Worm (Caenorhabditis elegans) whole organism, dauer: Measurements from ENCODE around the gene glrx-5.

ENCODE experiments used
- unc-62 ChIP-seq: sonication (generic microtip); optimal IDR thresholded peaks from 2 replicates; lab custom pipeline; 2017; ENCODE audit warnings: missing biosample characterization, missing genetic modification reagents, missing genetic modification characterization

The glrx-5 gene

DNA sequence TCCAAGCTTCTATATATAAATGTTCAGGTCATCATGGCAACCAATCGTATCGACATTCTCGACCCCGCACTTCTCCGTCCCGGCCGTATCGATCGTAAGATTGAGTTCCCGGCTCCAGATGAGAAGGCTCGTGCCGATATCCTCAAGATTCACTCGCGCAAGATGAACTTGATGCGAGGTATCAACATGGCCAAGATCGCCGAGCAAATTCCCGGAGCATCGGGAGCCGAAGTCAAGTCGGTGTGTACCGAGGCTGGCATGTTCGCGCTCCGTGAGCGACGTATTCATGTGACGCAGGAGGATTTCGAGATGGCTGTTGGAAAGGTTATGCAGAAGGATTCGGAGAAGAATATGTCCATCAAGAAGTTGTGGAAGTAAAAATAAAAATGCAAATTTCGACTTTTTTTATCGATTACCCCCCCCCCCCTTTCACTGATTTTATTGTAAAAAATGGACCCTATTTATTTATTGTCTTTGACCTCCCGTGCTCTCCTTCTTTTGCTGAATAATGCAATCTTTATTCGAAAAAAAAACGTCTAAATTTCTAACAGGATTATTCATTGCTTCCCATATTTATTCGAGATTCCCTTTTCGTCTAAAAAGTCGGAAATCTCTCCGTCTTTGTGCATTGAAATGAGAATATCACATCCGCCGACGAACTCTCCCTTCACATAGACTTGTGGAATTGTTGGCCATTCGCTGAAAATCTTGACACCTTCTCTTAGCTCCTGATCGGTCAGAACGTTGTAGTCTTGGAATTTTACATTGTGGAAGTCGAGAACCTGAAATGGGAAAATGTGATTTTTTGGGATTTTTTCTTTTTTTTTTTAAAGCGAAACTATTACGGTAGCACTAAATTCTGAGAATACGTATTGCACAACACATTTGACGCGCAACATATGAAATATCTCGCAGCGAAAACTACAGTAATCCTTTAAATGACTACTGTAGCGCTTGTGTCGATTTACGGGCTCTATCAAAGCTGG lies 1.3 kb downstream of the glrx-5 start:
- no peak for TF ChIP-seq unc-62

DNA sequence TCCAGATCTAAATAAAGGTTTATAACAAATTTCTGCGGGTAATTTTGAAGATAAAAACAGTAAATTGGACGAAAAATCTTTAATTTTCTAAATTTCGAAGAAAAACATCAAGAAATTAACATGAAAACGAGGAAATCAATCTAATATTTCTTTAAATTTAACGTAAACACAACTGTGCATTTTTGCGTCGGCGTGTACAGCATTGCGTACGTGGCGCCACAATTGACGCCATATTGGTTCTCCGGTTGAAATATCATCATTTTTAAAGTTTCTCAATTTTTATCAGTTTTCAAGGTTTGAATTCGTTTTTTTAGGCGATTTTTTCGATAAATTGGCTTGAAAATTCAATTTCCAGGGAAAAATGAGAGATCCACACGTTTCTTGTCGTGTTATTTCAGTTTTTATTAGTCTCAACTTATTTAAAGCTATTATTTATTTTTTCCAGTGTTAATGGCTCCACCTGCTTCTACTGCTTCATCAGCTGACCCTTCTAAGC lies 3.6 kb downstream of the glrx-5 start, which contains the start of gene rpt-6:
Gene rpt-6 (plus strand): TSS at position 446 of the 496 bp plus-strand sequence.
- no peak for TF ChIP-seq unc-62

- TF ChIP-seq unc-62 = no peak
Measured at ce11 chrIII:12369476-12369875, 4.2 kb downstream of the glrx-5 start.

ce11 chrIII:12368462-12369306 lies 5.0 kb downstream of the glrx-5 start, which contains the start of gene his-72:
his-72 (minus strand) TSS chrIII:12369050.
- TF ChIP-seq unc-62 = no peak

DNA sequence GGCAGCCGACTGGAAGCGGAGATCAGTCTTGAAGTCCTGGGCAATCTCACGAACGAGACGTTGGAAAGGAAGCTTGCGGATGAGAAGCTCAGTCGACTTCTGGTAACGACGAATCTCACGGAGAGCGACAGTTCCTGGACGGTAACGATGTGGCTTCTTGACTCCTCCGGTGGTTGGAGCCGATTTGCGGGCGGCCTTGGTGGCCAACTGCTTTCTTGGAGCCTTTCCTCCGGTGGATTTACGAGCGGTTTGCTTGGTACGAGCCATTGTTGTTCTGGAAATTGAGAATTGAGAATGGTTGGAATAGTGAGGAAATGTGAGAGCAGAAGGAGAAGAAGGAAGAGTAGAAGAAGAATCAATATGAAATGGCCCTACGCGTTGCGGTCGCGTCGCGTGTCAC lies 5.8 kb downstream of the glrx-5 start:
- TF ChIP-seq unc-62 = no peak

DNA sequence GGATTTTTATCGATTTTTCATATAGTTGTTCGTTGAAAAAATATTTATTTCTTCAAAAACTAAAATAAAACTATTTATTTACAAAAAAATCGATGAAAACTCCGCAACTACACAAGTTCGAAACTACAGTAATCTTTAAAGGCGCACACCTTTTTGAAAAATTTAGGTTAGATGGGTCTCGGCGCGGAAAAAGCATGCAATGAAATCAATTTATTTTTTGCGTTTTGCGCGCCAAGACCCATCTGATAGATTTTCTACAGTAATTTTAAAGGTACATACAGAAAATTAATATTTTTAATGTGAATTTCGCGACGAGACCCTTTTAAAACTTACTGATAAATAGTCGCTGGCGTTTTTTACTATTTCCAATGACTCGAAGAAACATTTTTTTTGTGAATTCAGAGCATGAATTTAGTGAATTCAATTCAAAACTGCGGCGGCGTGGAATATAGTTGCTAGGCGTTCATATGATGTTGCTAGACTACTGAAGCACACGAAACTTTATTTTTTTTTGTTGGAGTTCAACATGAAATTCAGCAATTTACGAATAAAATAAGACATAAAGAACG lies 6.6 kb downstream of the glrx-5 start, which contains the start of gene Y75B8A.33:
Gene Y75B8A.33 (minus strand): TSS at position 385 of the 569 bp plus-strand sequence.
- TF ChIP-seq unc-62 = no peak

ce11 chrIII:12359265-12359664 lies 14.4 kb downstream of the glrx-5 start, which contains the start of gene Y75B8A.34:
Y75B8A.34 (plus strand) TSS chrIII:12359565.
- TF ChIP-seq unc-62 = no peak

DNA sequence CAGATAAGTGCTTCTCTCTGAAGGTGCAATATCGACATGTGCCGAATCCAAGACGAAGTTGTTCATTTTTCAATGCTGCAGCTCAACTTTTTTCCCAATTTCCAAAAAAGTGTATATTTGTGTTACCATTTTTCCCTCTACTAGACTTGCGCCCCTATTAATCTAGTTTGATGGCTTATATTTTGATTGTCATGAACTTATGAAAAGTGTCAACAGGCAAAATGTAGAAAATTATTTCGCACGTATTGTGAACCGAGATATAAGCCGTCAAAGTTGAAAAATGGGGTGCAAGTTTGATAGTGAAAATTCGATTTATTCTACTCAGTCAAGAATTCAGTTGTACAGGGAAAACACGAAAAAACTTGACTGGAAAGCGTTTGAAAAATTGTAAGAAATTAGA lies 15.2 kb downstream of the glrx-5 start, which contains the start of gene Y75B8A.32:
Gene Y75B8A.32 (minus strand): TSS at position 101 of the 400 bp plus-strand sequence.
- no peak for TF ChIP-seq unc-62

ce11 chrIII:12356588-12356987 lies 17.1 kb downstream of the glrx-5 start:
- TF ChIP-seq unc-62 = no peak

DNA sequence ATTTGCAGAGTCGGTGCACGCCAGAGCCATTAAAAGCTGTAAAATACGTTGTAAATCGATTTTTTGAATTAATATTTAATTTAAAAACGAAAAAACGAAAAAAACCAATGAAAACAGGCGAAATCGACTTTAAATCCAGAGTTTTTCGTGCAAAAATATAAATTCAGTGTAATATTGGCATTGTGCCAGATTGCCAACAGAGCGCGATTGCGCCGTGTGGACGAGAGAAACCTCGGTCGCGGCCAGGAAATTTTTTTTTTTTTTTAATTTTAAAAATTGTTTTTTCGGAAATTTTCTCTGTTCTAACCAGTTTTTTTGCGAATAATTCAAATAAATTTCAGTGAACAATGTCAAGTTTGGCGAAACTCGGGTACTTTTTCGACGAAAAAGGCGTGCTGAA lies 22.4 kb downstream of the glrx-5 start, which contains the start of the genes pph-4.1 and Y75B8A.31:
Gene pph-4.1 (minus strand): TSS at position 36 of the 400 bp plus-strand sequence.
Gene Y75B8A.31 (plus strand): TSS at position 342 of the 400 bp plus-strand sequence.
- no peak for TF ChIP-seq unc-62

DNA sequence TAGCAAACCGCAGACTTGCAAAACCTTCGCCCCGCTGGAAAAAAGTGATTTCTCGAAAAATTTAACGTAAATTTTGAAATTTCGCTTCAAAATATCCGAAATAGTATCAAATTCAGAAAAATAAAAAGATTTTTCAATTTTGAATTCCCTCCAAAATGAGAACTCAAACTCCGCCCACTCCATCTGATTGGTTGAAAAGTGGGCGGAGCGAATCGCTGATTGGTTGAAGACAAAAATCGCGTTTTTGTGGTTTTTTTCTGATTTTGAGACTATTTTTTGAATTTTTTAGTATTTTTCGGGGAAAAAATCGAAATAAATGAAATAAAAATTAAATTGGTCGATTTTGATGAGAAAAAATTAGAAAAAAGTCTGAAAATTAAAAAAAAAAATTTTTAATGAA lies 24.6 kb downstream of the glrx-5 start:
- no peak for TF ChIP-seq unc-62

DNA sequence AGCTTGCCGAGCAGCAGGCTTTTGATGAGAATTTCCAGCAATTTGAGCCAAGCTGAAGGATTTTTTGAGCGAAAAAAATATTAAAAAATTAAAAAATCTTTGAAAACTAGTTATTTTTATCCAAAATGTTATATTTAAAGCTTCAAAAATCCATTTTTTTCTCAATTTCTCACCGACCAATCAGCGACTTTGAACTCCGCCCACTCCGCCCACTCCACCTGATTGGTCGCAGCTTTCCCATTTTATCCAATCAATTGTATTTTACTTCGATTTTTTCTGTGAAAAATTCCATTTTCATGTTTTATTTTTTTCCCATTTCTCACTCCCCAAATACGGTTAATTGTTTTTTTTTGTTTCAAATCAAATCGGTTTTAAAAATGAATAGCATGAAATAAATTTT lies 28.7 kb downstream of the glrx-5 start:
- no peak for TF ChIP-seq unc-62

ce11 chrIII:12335400-12335994 lies 38.2 kb downstream of the glrx-5 start:
- TF ChIP-seq unc-62 = no peak

DNA sequence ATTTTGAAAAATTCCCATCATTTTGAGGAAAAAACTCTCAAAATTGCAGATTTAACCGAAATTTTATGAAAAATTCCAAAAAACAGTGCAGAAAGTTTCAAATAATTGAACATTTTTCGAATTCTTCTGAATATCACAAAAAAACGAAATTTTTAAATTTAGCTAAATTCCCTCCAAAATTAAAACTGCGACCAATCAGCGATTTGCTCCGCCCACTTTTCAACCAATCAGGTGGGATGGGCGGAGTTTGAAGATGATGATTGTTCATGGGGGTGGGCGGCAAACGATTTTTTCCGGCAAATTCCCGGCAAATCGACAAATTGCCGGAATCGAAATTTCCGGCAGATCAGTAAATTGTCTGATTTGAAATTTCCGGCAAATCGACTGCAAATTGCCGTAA lies 39.4 kb downstream of the glrx-5 start:
- no peak for TF ChIP-seq unc-62

ce11 chrIII:12333445-12333844 lies 40.2 kb downstream of the glrx-5 start, which contains the start of gene zip-1:
zip-1 (plus strand) TSS chrIII:12333745.
- TF ChIP-seq unc-62 = no peak

ce11 chrIII:12331300-12331699 lies 42.4 kb downstream of the glrx-5 start:
- no peak for TF ChIP-seq unc-62
